Worm (Caenorhabditis elegans): ENCODE data around the gene cey-1.

cey-1 gene

ce11 chrII:11040140-11040539 is 866 bp downstream of the cey-1 start:
- TF ChIP-seq mls-2 (tag; optimal IDR thresholded peaks at IDR 0.05) = no peak
- no peak for TF ChIP-seq elt-1 (tag; optimal IDR thresholded peaks at IDR 0.05; ENCODE audit: borderline replicate concordance, insufficient read depth)
- TF ChIP-seq cnd-1 (tag; optimal IDR thresholded peaks at IDR 0.05) = no peak
- no peak for TF ChIP-seq unc-62 (GFP tag; optimal IDR thresholded peaks at IDR 0.05)
- TF ChIP-seq nhr-76 (tag; optimal IDR thresholded peaks at IDR 0.05) = no peak
- no peak for TF ChIP-seq nhr-12 (tag; optimal IDR thresholded peaks at IDR 0.05)
- TF ChIP-seq sem-2 (GFP tag; optimal IDR thresholded peaks at IDR 0.05) = no peak
- TF ChIP-seq pha-4 (tag; optimal IDR thresholded peaks at IDR 0.05) = no peak
- TF ChIP-seq mab-5 (tag; optimal IDR thresholded peaks at IDR 0.05) = no peak
- no peak for TF ChIP-seq sptf-1 (tag; optimal IDR thresholded peaks at IDR 0.05)
- TF ChIP-seq ham-2 (GFP tag; optimal IDR thresholded peaks at IDR 0.05) = no peak
- no peak for TF ChIP-seq nhr-28 (tag; optimal IDR thresholded peaks at IDR 0.05)
- TF ChIP-seq mep-1 (tag; optimal IDR thresholded peaks at IDR 0.05) = no peak

ce11 chrII:11035774-11036173 is 5.2 kb downstream of the cey-1 start, which contains the start of gene srlf-15:
Gene srlf-15 (plus strand): TSS chrII:11036074.
- TF ChIP-seq nhr-237 (tag; optimal IDR thresholded peaks at IDR 0.05) (no peak), elt-3 (tag; optimal IDR thresholded peaks at IDR 0.05) (no peak), sem-2 (GFP tag; optimal IDR thresholded peaks at IDR 0.05) (no peak), blmp-1 (tag; optimal IDR thresholded peaks at IDR 0.05) (no peak), nhr-12 (tag; optimal IDR thresholded peaks at IDR 0.05) (no peak), hlh-1 (tag; optimal IDR thresholded peaks at IDR 0.05) (no peak)

DNA sequence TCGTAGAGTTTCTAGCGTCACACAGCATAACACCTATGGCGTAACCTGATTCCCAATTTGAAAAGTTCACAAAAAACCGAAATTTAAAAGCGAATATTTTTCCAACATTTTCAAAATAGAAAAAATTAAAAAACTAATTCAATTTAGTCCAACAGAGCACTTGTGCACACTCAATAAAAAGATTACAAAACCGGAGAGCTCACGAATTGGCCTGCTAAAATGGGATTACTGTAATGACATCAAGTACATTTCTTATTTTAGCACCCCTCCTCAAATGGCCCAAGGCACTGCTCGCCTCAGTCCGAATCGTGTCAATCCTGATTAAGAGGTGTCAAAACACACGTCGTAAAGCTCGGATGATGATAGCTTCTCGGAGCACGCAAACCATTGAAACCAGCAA is 8.2 kb downstream of the cey-1 start:
- TF ChIP-seq nhr-237 (tag; optimal IDR thresholded peaks at IDR 0.05) = no peak
- TF ChIP-seq ces-1 (GFP tag; optimal IDR thresholded peaks at IDR 0.05) = peak; percentile 85

DNA sequence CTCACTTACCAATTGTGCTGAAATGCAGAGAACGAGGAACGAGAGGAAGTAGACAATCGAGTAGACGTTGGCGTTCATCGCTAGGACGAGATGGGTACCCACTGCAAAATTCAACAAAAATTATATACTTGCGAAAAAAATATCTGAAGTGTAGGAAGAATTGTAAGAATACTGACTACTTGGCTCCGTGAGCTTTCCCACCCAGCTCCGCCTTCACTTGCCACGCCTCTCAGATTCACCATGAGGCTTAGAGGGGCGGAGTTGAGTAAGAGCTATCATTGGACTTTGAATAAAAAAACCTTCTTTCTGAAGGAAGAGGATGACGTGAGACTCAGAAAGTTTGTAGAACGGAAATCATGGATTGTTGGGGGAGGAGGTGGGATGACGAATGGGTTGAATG is 10.7 kb downstream of the cey-1 start, which contains the start of gene nlp-18:
nlp-18 (minus strand) TSS at position 101 of the 400 bp plus-strand sequence.
- TF ChIP-seq unc-62 (GFP tag; optimal IDR thresholded peaks at IDR 0.05) = no peak
- TF ChIP-seq ceh-39 (tag; optimal IDR thresholded peaks at IDR 0.05) = no peak
- TF ChIP-seq bed-3 (GFP tag; optimal IDR thresholded peaks at IDR 0.05) = no peak
- no peak for TF ChIP-seq unc-39 (tag; optimal IDR thresholded peaks at IDR 0.05)
- TF ChIP-seq drap-1 (GFP tag; optimal IDR thresholded peaks at IDR 0.05) = no peak
- no peak for TF ChIP-seq zip-8 (tag; optimal IDR thresholded peaks at IDR 0.05)
- TF ChIP-seq ham-2 (GFP tag; optimal IDR thresholded peaks at IDR 0.05) = no peak

ce11 chrII:11027777-11028176 is 13.2 kb downstream of the cey-1 start:
- TF ChIP-seq ces-1 (GFP tag; optimal IDR thresholded peaks at IDR 0.05) = peak; percentile 85
- TF ChIP-seq elt-3 (tag; optimal IDR thresholded peaks at IDR 0.05) = no peak
- TF ChIP-seq blmp-1 (tag; optimal IDR thresholded peaks at IDR 0.05) = peak; percentile 83
- no peak for TF ChIP-seq nhr-76 (tag; optimal IDR thresholded peaks at IDR 0.05)
- TF ChIP-seq unc-62 (GFP tag; optimal IDR thresholded peaks at IDR 0.05) = no peak
- no peak for TF ChIP-seq unc-39 (tag; optimal IDR thresholded peaks at IDR 0.05)
- no peak for TF ChIP-seq lin-32 (GFP tag; optimal IDR thresholded peaks at IDR 0.05)

DNA sequence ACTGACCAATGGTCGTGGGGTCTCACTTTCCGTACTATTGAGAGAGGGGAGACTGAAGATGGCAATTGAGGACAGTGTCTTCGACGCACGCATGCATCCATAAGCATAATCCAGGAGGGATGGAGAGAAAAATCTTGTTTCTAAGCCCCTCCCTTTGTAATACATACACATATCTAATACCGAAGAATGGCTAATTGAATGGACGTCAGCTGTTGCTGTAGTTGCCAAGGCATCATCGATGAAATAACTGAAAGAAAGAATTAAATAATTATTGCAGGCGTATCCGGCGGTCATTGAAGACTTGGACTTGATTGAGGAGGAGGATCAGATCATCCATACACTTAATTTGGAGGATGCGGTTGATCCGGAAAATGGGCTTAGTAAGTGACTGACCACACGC is 15.4 kb downstream of the cey-1 start, which contains the start of gene F33A8.7:
F33A8.7 (minus strand) TSS at position 101 of the 400 bp plus-strand sequence.
- TF ChIP-seq ham-2 (GFP tag; optimal IDR thresholded peaks at IDR 0.05) (peak; percentile 20), flh-1 (GFP tag; optimal IDR thresholded peaks at IDR 0.05) (no peak)

ce11 chrII:11022023-11022422 is 19.0 kb downstream of the cey-1 start, which contains the start of gene let-858:
Gene let-858 (plus strand): TSS chrII:11022370.
- TF ChIP-seq mep-1 (tag; optimal IDR thresholded peaks at IDR 0.05) (peak; percentile 61), ceh-43 (GFP tag; optimal IDR thresholded peaks at IDR 0.05) (no peak), sptf-1 (tag; optimal IDR thresholded peaks at IDR 0.05) (no peak), nhr-28 (tag; optimal IDR thresholded peaks at IDR 0.05) (no peak), bed-3 (GFP tag; optimal IDR thresholded peaks at IDR 0.05) (no peak), mls-2 (tag; optimal IDR thresholded peaks at IDR 0.05) (no peak), lsy-2 (tag; optimal IDR thresholded peaks at IDR 0.05) (peak; percentile 67), zip-8 (tag; optimal IDR thresholded peaks at IDR 0.05) (no peak), ceh-83 (GFP tag; optimal IDR thresholded peaks at IDR 0.05) (no peak), unc-62 (GFP tag; optimal IDR thresholded peaks at IDR 0.05) (no peak), nhr-76 (tag; optimal IDR thresholded peaks at IDR 0.05) (no peak), hlh-1 (tag; optimal IDR thresholded peaks at IDR 0.05) (peak; percentile 18), elt-1 (tag; optimal IDR thresholded peaks at IDR 0.05; ENCODE audit: borderline replicate concordance, insufficient read depth) (no peak), ces-1 (GFP tag; optimal IDR thresholded peaks at IDR 0.05) (peak; percentile 51), pha-4 (tag; optimal IDR thresholded peaks at IDR 0.05) (peak; percentile 47), nhr-237 (tag; optimal IDR thresholded peaks at IDR 0.05) (peak; percentile 29), blmp-1 (tag; optimal IDR thresholded peaks at IDR 0.05) (no peak), mab-5 (tag; optimal IDR thresholded peaks at IDR 0.05) (no peak)
